Worm (Caenorhabditis elegans): ENCODE measurements around the gene bcat-1.

bcat-1 gene

DNA sequence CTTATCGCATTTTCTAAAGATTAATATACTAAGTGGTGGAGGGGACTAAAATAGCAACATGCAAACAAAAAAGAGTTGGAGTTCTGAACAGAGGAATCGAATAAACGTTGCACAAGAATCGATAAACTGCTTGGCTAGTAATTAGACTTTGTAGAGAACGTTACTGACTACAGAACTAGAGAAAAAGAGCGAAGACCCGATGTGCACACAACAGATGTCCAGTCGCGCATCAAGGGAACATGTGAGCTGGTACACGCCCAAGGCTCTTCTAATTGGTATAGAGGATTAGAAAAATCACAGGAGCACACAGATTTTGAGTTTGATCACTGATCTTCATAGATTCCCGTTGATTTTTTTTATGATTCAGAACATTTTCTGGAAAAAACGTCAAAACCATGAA is 23.1 kb upstream of the bcat-1 start:
- TF ChIP-seq skn-1 (tag; optimal IDR thresholded peaks at IDR 0.05) (no peak), C16A3.4 (tag; optimal IDR thresholded peaks at IDR 0.05) (no peak), nhr-84 (tag; optimal IDR thresholded peaks at IDR 0.05) (no peak), dsc-1 (tag; optimal IDR thresholded peaks at IDR 0.05) (peak; percentile 55), ceh-8 (GFP tag; optimal IDR thresholded peaks at IDR 0.05) (peak; percentile 5), C34B4.2 (tag; optimal IDR thresholded peaks at IDR 0.05) (no peak), nhr-19 (GFP tag; conservative IDR thresholded peaks at IDR 0.05) (no peak), ceh-90 (tag; optimal IDR thresholded peaks at IDR 0.05) (no peak), efl-1 (optimal IDR thresholded peaks at IDR 0.05) (no peak), efl-1 (GFP tag; optimal IDR thresholded peaks at IDR 0.05 in 1 of 2) (peak in 1 of 2 experiments; percentile 82)

DNA sequence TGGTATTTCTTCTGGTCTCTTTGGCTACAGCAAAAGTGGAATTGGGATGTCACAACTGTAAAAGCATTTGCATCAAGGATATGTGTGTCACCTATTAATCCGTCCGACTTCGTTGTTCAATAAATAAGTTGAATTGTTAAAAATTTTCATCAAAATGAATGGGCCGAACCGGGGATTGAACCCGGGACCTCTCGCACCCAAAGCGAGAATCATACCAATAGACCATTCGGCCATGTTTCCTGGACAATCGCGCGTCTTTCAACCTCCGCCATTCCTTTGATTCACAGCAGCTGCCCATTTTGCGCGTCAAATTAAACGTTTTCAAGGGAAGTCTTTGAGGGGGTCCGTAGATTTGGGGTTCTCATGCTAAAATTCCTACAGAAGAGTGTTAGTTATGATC is 22.6 kb upstream of the bcat-1 start:
- TF ChIP-seq nhr-90 (tag; optimal IDR thresholded peaks at IDR 0.05; ENCODE audit: poor library complexity) (no peak), unc-98 (GFP tag; IDR thresholded peaks at IDR 0.05) (no peak), efl-1 (optimal IDR thresholded peaks at IDR 0.05) (no peak), efl-1 (GFP tag; optimal IDR thresholded peaks at IDR 0.05 in 1 of 2) (peak in 1 of 2 experiments; percentile 74), ces-1 (GFP tag; optimal IDR thresholded peaks at IDR 0.05) (no peak), pax-3 (tag; optimal IDR thresholded peaks at IDR 0.05) (no peak)

DNA sequence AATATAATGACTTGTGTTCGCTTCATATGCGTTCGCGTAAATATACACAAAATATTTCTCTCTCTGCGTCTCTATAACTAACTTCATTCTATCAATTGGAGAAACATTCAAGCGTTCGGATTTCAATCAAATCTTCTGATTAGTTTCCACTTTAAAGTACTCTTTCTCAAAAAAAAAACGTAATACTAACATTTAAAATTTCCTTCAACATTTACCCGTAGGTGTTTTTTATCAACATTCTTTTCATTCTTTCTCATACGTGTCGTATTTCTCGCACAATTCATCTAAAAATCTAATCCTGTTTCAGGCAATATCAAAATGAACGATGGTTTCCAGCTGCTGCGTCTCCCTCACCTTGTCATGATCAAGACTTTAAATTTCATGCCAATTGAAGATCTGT is 19.6 kb upstream of the bcat-1 start, which contains the start of gene T14G8.2:
Gene T14G8.2, plus strand, starts transcription at position 301 of the 400 bp plus-strand sequence.
- no peak for TF ChIP-seq ceh-82 (tag; optimal IDR thresholded peaks at IDR 0.05)
- no peak for TF ChIP-seq sptf-1 (tag; optimal IDR thresholded peaks at IDR 0.05)
- TF ChIP-seq hlh-17 (GFP tag; optimal IDR thresholded peaks at IDR 0.05; ENCODE audit: borderline replicate concordance): no peak
- TF ChIP-seq nhr-85 (tag): no peak

DNA sequence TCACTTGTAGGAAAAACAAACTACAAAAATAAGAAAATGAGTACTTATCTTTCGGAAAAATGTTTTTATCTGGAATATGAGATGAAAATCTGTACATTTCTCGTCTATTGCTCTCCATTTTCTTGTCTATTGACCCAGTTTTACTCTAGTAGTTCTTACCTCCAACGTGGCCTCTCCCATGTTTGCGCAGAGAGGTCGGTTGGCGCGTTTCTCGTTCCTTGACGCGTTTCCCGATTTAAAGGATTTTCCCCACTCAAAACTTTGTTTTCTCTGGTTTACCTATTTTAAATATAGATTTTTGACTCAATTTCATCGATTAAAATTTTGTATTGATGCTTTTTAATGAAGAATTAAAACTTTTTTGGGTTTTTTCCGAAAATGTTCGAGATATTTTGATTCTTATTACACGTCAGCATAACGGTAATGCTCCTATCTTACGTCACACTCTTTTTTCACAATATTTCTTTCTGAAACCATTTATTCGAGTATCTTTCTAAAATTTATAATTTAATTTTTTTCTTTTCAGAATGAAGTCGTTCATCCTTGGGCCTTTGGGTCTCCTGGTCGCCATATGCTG is 16.5 kb upstream of the bcat-1 start, which contains the start of gene T14G8.3:
Gene T14G8.3, plus strand, starts transcription at position 527 of the 577 bp plus-strand sequence.
- TF ChIP-seq jun-1 (tag; optimal IDR thresholded peaks at IDR 0.05): no peak
- peak; percentile 67 for TF ChIP-seq nhr-90 (tag; optimal IDR thresholded peaks at IDR 0.05; ENCODE audit: poor library complexity)
- TF ChIP-seq lin-14 (GFP tag; optimal IDR thresholded peaks at IDR 0.05): peak; percentile 75
- peak; percentile 30 for TF ChIP-seq C16A3.4 (tag; optimal IDR thresholded peaks at IDR 0.05)
- TF ChIP-seq nhr-20 (tag; optimal IDR thresholded peaks at IDR 0.05): peak; percentile 75
- no peak for TF ChIP-seq elt-2 (tag; optimal IDR thresholded peaks at IDR 0.05)
- no peak for TF ChIP-seq egl-13 (tag; optimal IDR thresholded peaks at IDR 0.05)
- TF ChIP-seq isw-1 (GFP tag; IDR thresholded peaks at IDR 0.05): no peak
- no peak for TF ChIP-seq nhr-11 (tag; optimal IDR thresholded peaks at IDR 0.05)
- no peak for TF ChIP-seq aha-1 (tag; optimal IDR thresholded peaks at IDR 0.05)
- peak; percentile 34 for TF ChIP-seq nhr-77 (tag; optimal IDR thresholded peaks at IDR 0.05)
- TF ChIP-seq mdl-1 (tag; optimal IDR thresholded peaks at IDR 0.05): peak in 1 of 2 experiments; percentile 43
- TF ChIP-seq zag-1 (tag; optimal IDR thresholded peaks at IDR 0.05): no peak
- TF ChIP-seq dpl-1 (GFP tag; optimal IDR thresholded peaks at IDR 0.05): peak in 2 of 3 experiments; percentile 36 to 57
- peak; percentile 56 for TF ChIP-seq tbx-2 (tag; optimal IDR thresholded peaks at IDR 0.05)
- peak; percentile 70 for TF ChIP-seq snu-23 (GFP tag; optimal IDR thresholded peaks at IDR 0.05)
- peak; percentile 81 for TF ChIP-seq nhr-85 (tag)
- peak in 2 of 6 experiments; percentile 9 to 62 for TF ChIP-seq elt-3 (tag; optimal IDR thresholded peaks at IDR 0.05)
- TF ChIP-seq unc-86 (tag; optimal IDR thresholded peaks at IDR 0.05): peak; percentile 25
- no peak for TF ChIP-seq ceh-88 (GFP tag; IDR thresholded peaks at IDR 0.05)
- TF ChIP-seq C04F5.9 (tag; optimal IDR thresholded peaks at IDR 0.05): no peak
- TF ChIP-seq irx-1 (tag; optimal IDR thresholded peaks at IDR 0.05): peak; percentile 48
- TF ChIP-seq xbp-1 (tag; optimal IDR thresholded peaks at IDR 0.05): peak; percentile 99
- peak; percentile 38 for TF ChIP-seq snpc-4 (tag; optimal IDR thresholded peaks at IDR 0.05)
- TF ChIP-seq unc-98 (GFP tag; IDR thresholded peaks at IDR 0.05): no peak
- peak; percentile 66 for TF ChIP-seq blmp-1 (tag; optimal IDR thresholded peaks at IDR 0.05)
- no peak for TF ChIP-seq ztf-4 (tag; optimal IDR thresholded peaks at IDR 0.05)
- TF ChIP-seq nhr-84 (tag; optimal IDR thresholded peaks at IDR 0.05): no peak
- no peak for TF ChIP-seq nhr-28 (tag; optimal IDR thresholded peaks at IDR 0.05)
- TF ChIP-seq vab-15 (tag; optimal IDR thresholded peaks at IDR 0.05): no peak
- TF ChIP-seq mab-9 (GFP tag; IDR thresholded peaks at IDR 0.05): no peak
- no peak for TF ChIP-seq sox-4 (tag; optimal IDR thresholded peaks at IDR 0.05)
- TF ChIP-seq lir-3 (tag; optimal IDR thresholded peaks at IDR 0.05; ENCODE audit: poor library complexity): no peak
- peak; percentile 57 to 69 for TF ChIP-seq lsy-2 (tag; optimal IDR thresholded peaks at IDR 0.05)

Measured in whole organism, L1 larva.